Worm (Caenorhabditis elegans): ENCODE results near the gene pap-3.

DNA sequence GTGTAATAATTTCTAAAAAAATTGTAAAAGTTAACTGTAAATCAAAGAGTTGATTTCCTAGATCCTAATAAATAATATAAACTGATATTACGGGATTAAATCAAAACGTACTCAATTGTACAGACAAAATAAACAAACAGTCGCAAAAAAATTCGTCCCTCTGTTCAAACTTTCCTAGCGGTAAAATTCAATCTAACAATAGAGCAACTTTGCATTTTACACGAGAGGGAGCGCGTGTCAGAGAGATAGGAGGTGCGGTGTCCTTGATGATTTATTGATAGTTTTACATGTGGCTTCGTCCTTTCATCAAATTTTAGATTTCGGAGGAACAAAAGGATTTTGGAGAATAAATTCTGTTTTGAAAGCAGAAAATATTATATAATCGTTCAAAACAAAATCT is 14.2 kb upstream of the pap-3 start:
- TF ChIP-seq nhr-23 (tag; optimal IDR thresholded peaks at IDR 0.05) (peak; percentile 4), egl-27 (tag; optimal IDR thresholded peaks at IDR 0.05) (no peak), lin-39 (tag; optimal IDR thresholded peaks at IDR 0.05) (no peak), ama-1 (optimal IDR thresholded peaks at IDR 0.05) (no peak), nhr-237 (tag; optimal IDR thresholded peaks at IDR 0.05) (no peak), ceh-9 (tag; optimal IDR thresholded peaks at IDR 0.05) (no peak), zag-1 (tag; optimal IDR thresholded peaks at IDR 0.05) (no peak), unc-62 (GFP tag; optimal IDR thresholded peaks at IDR 0.05) (no peak), lsy-12 (tag; optimal IDR thresholded peaks at IDR 0.05) (no peak)
